Worm (Caenorhabditis elegans) whole organism, late embryonic: ENCODE data around the gene vha-17.

Source experiments
- ceh-9 ChIP-seq: sonication (generic microtip); optimal IDR thresholded peaks from 2 replicates; lab custom pipeline; 2016; ENCODE audit warnings: mild to moderate bottlenecking, missing genetic modification characterization, inconsistent platforms, missing compliant biosample characterization
- nhr-11 ChIP-seq: fragments of 150-350 bp; optimal IDR thresholded peaks from 2 replicates; lab custom pipeline; 2014; ENCODE audit warnings: missing biosample characterization, missing genetic modification characterization

DNA sequence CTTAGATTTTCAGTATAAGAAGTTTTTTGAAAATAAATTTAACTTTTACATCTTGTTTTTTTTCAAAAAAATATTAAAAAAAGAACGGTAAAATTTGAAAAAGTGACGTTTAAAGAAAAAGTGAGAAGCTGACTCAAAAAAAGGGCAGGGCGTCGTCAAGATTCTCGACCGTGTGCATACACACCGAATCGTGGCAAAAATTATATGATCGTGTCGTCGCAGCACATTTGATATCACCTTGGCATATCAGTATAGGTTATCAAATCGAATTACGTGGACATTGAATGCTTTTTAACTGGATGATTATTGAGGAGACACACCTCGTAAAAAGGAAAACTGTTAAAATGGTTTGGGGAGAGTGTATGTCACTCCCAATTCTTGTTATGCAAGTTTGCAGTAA is 11.4 kb downstream of the vha-17 start:
- TF ChIP-seq nhr-11 (tag; lab: Kevin White, UChicago) (no peak), ceh-9 (tag; lab: Kevin White, UChicago) (no peak)
